Fruit fly (Drosophila melanogaster): ENCODE data around the gene CG17361.

- TF ChIP-seq CG8478 (optimal IDR thresholded peaks at IDR 0.05): no peak
- no peak for TF ChIP-seq EcR (GFP tag; optimal IDR thresholded peaks at IDR 0.05)
- no peak for TF ChIP-seq usp (GFP tag; optimal IDR thresholded peaks at IDR 0.05)
- TF ChIP-seq Dll (optimal IDR thresholded peaks at IDR 0.05): no peak
- no peak for TF ChIP-seq pan (optimal IDR thresholded peaks at IDR 0.05)
These were observed 44.4 kb upstream of the CG17361 start for dm6 chr3L:13952484-13953048.

All from whole organism.